Fruit fly (Drosophila melanogaster) whole organism, embryonic: ENCODE results near the gene CG32379.
A peak's percentile ranks its signal among the peaks of the same experiment; 100 is the strongest.

Experiments used
- Antp ChIP-seq: fragments of 200-800 bp; sonication (Bioruptor generic); optimal IDR thresholded peaks from 3 replicates; lab custom pipeline; 2016; ENCODE audit warnings: missing biosample characterization, missing genetic modification characterization
- CG11695 ChIP-seq: fragments of 200-800 bp; sonication (Bioruptor generic); IDR thresholded peaks from 3 replicates; pipeline ENCODE4 v1.3.6; 2022; ENCODE audit warnings: missing biosample characterization, missing genetic modification characterization
- CG15073 ChIP-seq: fragments of 200-800 bp; sonication (Bioruptor generic); optimal IDR thresholded peaks from 2 replicates; lab custom pipeline; 2016; ENCODE audit warnings: missing biosample characterization, missing genetic modification characterization
- CG15479 ChIP-seq: fragments of 200-800 bp; sonication (Bioruptor generic); optimal IDR thresholded peaks from 3 replicates; lab custom pipeline; 2019; ENCODE audit warnings: missing biosample characterization, mild to moderate bottlenecking, missing genetic modification characterization, moderate library complexity
- CG15514 ChIP-seq: fragments of 200-800 bp; sonication (Bioruptor generic); optimal IDR thresholded peaks from 3 replicates; lab custom pipeline; 2017; ENCODE audit warnings: missing biosample characterization, missing genetic modification characterization, mild to moderate bottlenecking, moderate library complexity, missing genetic modification reagents
- CG1647 ChIP-seq: fragments of 200-800 bp; sonication (Bioruptor generic); optimal IDR thresholded peaks from 3 replicates; lab custom pipeline; 2016; ENCODE audit warnings: missing biosample characterization, missing genetic modification characterization
- CG17829 ChIP-seq: fragments of 200-800 bp; optimal IDR thresholded peaks from 2 replicates; lab custom pipeline; 2019; ENCODE audit warnings: missing biosample characterization, mild to moderate bottlenecking, missing genetic modification characterization, moderate library complexity
- CG1832 ChIP-seq: fragments of 200-800 bp; sonication (Bioruptor generic); optimal IDR thresholded peaks from 2 replicates; lab custom pipeline; 2017; ENCODE audit warnings: missing biosample characterization, mild to moderate bottlenecking, missing genetic modification characterization, inconsistent platforms
- CG18764 ChIP-seq: fragments of 200-800 bp; sonication (Bioruptor generic); optimal IDR thresholded peaks from 3 replicates; lab custom pipeline; 2016; ENCODE audit warnings: missing biosample characterization, missing genetic modification characterization
- CG3281 ChIP-seq: fragments of 200-800 bp; sonication (Bioruptor generic); optimal IDR thresholded peaks from 3 replicates; lab custom pipeline; 2017; ENCODE audit warnings: missing biosample characterization, mild to moderate bottlenecking, missing genetic modification characterization
- CG34224 ChIP-seq: fragments of 200-800 bp; sonication (Bioruptor generic); IDR thresholded peaks from 3 replicates; pipeline ENCODE4 v1.3.6; 2022; ENCODE audit warnings: missing biosample characterization, missing genetic modification characterization; ENCODE audit not compliant: partially characterized antibody
- CG4282 ChIP-seq: fragments of 200-800 bp; sonication (Bioruptor generic); optimal IDR thresholded peaks from 2 replicates; lab custom pipeline; 2016; ENCODE audit warnings: missing biosample characterization, missing genetic modification characterization
- CG4617 ChIP-seq: fragments of 200-800 bp; sonication (Bioruptor generic); optimal IDR thresholded peaks from 3 replicates; lab custom pipeline; 2016; ENCODE audit warnings: missing biosample characterization, missing genetic modification characterization, borderline replicate concordance
- CG6689 ChIP-seq: fragments of 200-800 bp; sonication (Bioruptor generic); IDR thresholded peaks from 2 replicates; pipeline ENCODE4 v1.3.6; 2022; ENCODE audit warnings: missing biosample characterization, missing genetic modification characterization
- CG8290 ChIP-seq, 3 experiments: fragments of 200-800 bp; sonication (Bioruptor generic); optimal IDR thresholded peaks; 2 replicates each; lab custom pipeline; 2016 to 2019; ENCODE audit warnings: missing biosample characterization in 3 of 3, missing genetic modification characterization in 3 of 3, mild to moderate bottlenecking in 2 of 3, moderate library complexity in 1 of 3
- CG9797 ChIP-seq: fragments of 200-800 bp; sonication (Bioruptor generic); optimal IDR thresholded peaks from 3 replicates; lab custom pipeline; 2018; ENCODE audit warnings: missing biosample characterization, mild to moderate bottlenecking, missing genetic modification characterization
- Dfd ChIP-seq, 2 experiments: fragments of >200 bp; optimal IDR thresholded peaks; 2 replicates each; lab custom pipeline; 2017; ENCODE audit warnings: missing biosample characterization in 2 of 2, missing genetic modification characterization in 2 of 2
- Dp ChIP-seq: fragments of 200-800 bp; sonication (Bioruptor generic); optimal IDR thresholded peaks from 2 replicates; lab custom pipeline; 2018; ENCODE audit warnings: missing biosample characterization, mild to moderate bottlenecking, missing genetic modification characterization, moderate library complexity
- ERR ChIP-seq: fragments of 200-800 bp; sonication (Bioruptor generic); optimal IDR thresholded peaks from 2 replicates; lab custom pipeline; 2016; ENCODE audit warnings: missing biosample characterization, missing genetic modification characterization
- Ets65A ChIP-seq: fragments of 200-800 bp; sonication (Bioruptor generic); peaks from one replicate; lab custom pipeline; 2016; ENCODE audit warnings: missing biosample characterization, missing genetic modification characterization
- Hey ChIP-seq: fragments of 200-800 bp; sonication (Bioruptor generic); optimal IDR thresholded peaks from 3 replicates; lab custom pipeline; 2018; ENCODE audit warnings: missing biosample characterization, mild to moderate bottlenecking, missing genetic modification characterization
- Hr39 ChIP-seq: fragments of >200 bp; optimal IDR thresholded peaks from 2 replicates; lab custom pipeline; 2017
- Hsf ChIP-seq: fragments of 200-800 bp; sonication (Bioruptor generic); optimal IDR thresholded peaks from 3 replicates; lab custom pipeline; 2016; ENCODE audit warnings: missing biosample characterization, missing genetic modification characterization
- MBD-R2 ChIP-seq: fragments of 200-800 bp; sonication (Bioruptor generic); IDR thresholded peaks from 2 replicates; pipeline ENCODE4 v1.3.6; 2022; ENCODE audit warnings: missing biosample characterization, missing genetic modification characterization
- NFAT ChIP-seq: fragments of 200-800 bp; sonication (Bioruptor generic); IDR thresholded peaks from 2 replicates; pipeline ENCODE4 v1.3.6; 2022; ENCODE audit warnings: missing biosample characterization, missing genetic modification characterization
- NfI ChIP-seq: fragments of 200-800 bp; sonication (Bioruptor generic); optimal IDR thresholded peaks from 3 replicates; lab custom pipeline; 2018; ENCODE audit warnings: missing biosample characterization, mild to moderate bottlenecking, missing genetic modification characterization, moderate library complexity
- Ptx1 ChIP-seq: fragments of 200-800 bp; sonication (Bioruptor generic); IDR thresholded peaks from 2 replicates; pipeline ENCODE4 v1.3.6; 2022; ENCODE audit warnings: missing biosample characterization, missing genetic modification characterization
- Rx ChIP-seq: fragments of 200-800 bp; sonication (Bioruptor generic); IDR thresholded peaks from 2 replicates; pipeline ENCODE4 v1.3.6; 2022; ENCODE audit warnings: missing biosample characterization, missing genetic modification characterization
- Taf1 ChIP-seq: fragments of 200-800 bp; sonication (Bioruptor generic); IDR thresholded peaks from 2 replicates; pipeline ENCODE4 v1.3.6; 2022; ENCODE audit warnings: missing biosample characterization, missing genetic modification characterization
- Xrp1 ChIP-seq: fragments of 200-800 bp; sonication (Bioruptor generic); IDR thresholded peaks from 2 replicates; pipeline ENCODE4 v1.3.6; 2022; ENCODE audit warnings: missing biosample characterization, missing genetic modification characterization
- aop ChIP-seq: fragments of 200-800 bp; sonication (Bioruptor generic); IDR thresholded peaks from 2 replicates; pipeline ENCODE4 v1.3.6; 2022; ENCODE audit warnings: missing biosample characterization, missing genetic modification characterization
- bigmax ChIP-seq: fragments of 200-800 bp; sonication (Bioruptor generic); optimal IDR thresholded peaks from 2 replicates; lab custom pipeline; 2018; ENCODE audit warnings: missing biosample characterization, mild to moderate bottlenecking, missing genetic modification characterization
- chinmo ChIP-seq: fragments of 200-800 bp; sonication (Bioruptor generic); IDR thresholded peaks from 4 replicates; pipeline ENCODE4 v1.3.6; 2022; ENCODE audit warnings: missing biosample characterization, missing genetic modification characterization; ENCODE audit not compliant: partially characterized antibody
- crc ChIP-seq: fragments of 200-800 bp; sonication (Bioruptor generic); optimal IDR thresholded peaks from 2 replicates; lab custom pipeline; 2016; ENCODE audit warnings: missing biosample characterization, missing genetic modification characterization
- crp ChIP-seq, 2 experiments: fragments of 200-800 bp; sonication (Bioruptor generic); optimal IDR thresholded peaks; 2 replicates in 1 of 2; 3 replicates in 1 of 2; lab custom pipeline; 2017; ENCODE audit warnings: missing biosample characterization in 2 of 2, missing genetic modification characterization in 2 of 2, mild to moderate bottlenecking in 1 of 2, moderate library complexity in 1 of 2
- cwo ChIP-seq: fragments of 200-800 bp; sonication (Bioruptor generic); optimal IDR thresholded peaks from 3 replicates; lab custom pipeline; 2017; ENCODE audit warnings: missing biosample characterization, missing genetic modification characterization, mild to moderate bottlenecking, moderate library complexity, missing genetic modification reagents
- disco-r ChIP-seq: fragments of 200-800 bp; sonication (Bioruptor generic); optimal IDR thresholded peaks from 2 replicates; lab custom pipeline; 2016; ENCODE audit warnings: missing biosample characterization, missing genetic modification characterization
- hbn ChIP-seq: fragments of 200-800 bp; sonication (Bioruptor generic); IDR thresholded peaks from 2 replicates; pipeline ENCODE4 v1.3.6; 2022; ENCODE audit warnings: missing biosample characterization, missing genetic modification characterization; ENCODE audit not compliant: partially characterized antibody
- ind ChIP-seq: fragments of 200-800 bp; sonication (Bioruptor generic); optimal IDR thresholded peaks from 3 replicates; lab custom pipeline; 2016; ENCODE audit warnings: missing biosample characterization, missing genetic modification characterization
- lilli ChIP-seq: fragments of 200-800 bp; sonication (Bioruptor generic); optimal IDR thresholded peaks from 3 replicates; lab custom pipeline; 2016; ENCODE audit warnings: missing biosample characterization, missing genetic modification characterization
- pzg ChIP-seq: fragments of 200-800 bp; sonication (Bioruptor generic); optimal IDR thresholded peaks from 3 replicates; lab custom pipeline; 2018; ENCODE audit warnings: missing biosample characterization, mild to moderate bottlenecking, missing genetic modification characterization, moderate library complexity
- run ChIP-seq: fragments of 200-800 bp; sonication (Bioruptor generic); optimal IDR thresholded peaks from 3 replicates; lab custom pipeline; 2018; ENCODE audit warnings: missing biosample characterization, mild to moderate bottlenecking, missing genetic modification characterization
- sc ChIP-seq, 3 experiments: fragments of >200 bp in 2 of 3; fragments of 200-800 bp in 1 of 3; sonication (Bioruptor generic) in 1 of 3; optimal IDR thresholded peaks; 2 replicates in 2 of 3; 3 replicates in 1 of 3; lab custom pipeline; 2017; ENCODE audit warnings: mild to moderate bottlenecking in 1 of 3, missing biosample characterization in 1 of 3, missing genetic modification characterization in 1 of 3, missing genetic modification reagents in 1 of 3
- sima ChIP-seq: fragments of 200-800 bp; sonication (Bioruptor generic); optimal IDR thresholded peaks from 2 replicates; lab custom pipeline; 2016; ENCODE audit warnings: missing biosample characterization, missing genetic modification characterization
- so ChIP-seq: fragments of 200-800 bp; sonication (Bioruptor generic); IDR thresholded peaks from 3 replicates; pipeline ENCODE4 v1.3.6; 2022; ENCODE audit warnings: missing biosample characterization, missing genetic modification characterization
- tll ChIP-seq, 2 experiments: fragments of 200-800 bp in 1 of 2; fragments of >200 bp in 1 of 2; sonication (Bioruptor generic) in 1 of 2; optimal IDR thresholded peaks; 2 replicates each; lab custom pipeline; 2017 to 2019; ENCODE audit warnings: missing biosample characterization in 2 of 2, missing genetic modification characterization in 2 of 2, mild to moderate bottlenecking in 1 of 2, moderate library complexity in 1 of 2
- zfh1 ChIP-seq: fragments of 200-800 bp; sonication (Bioruptor generic); IDR thresholded peaks from 3 replicates; pipeline ENCODE4 v1.3.6; 2022; ENCODE audit warnings: missing biosample characterization, missing genetic modification characterization

Gene CG32379

DNA sequence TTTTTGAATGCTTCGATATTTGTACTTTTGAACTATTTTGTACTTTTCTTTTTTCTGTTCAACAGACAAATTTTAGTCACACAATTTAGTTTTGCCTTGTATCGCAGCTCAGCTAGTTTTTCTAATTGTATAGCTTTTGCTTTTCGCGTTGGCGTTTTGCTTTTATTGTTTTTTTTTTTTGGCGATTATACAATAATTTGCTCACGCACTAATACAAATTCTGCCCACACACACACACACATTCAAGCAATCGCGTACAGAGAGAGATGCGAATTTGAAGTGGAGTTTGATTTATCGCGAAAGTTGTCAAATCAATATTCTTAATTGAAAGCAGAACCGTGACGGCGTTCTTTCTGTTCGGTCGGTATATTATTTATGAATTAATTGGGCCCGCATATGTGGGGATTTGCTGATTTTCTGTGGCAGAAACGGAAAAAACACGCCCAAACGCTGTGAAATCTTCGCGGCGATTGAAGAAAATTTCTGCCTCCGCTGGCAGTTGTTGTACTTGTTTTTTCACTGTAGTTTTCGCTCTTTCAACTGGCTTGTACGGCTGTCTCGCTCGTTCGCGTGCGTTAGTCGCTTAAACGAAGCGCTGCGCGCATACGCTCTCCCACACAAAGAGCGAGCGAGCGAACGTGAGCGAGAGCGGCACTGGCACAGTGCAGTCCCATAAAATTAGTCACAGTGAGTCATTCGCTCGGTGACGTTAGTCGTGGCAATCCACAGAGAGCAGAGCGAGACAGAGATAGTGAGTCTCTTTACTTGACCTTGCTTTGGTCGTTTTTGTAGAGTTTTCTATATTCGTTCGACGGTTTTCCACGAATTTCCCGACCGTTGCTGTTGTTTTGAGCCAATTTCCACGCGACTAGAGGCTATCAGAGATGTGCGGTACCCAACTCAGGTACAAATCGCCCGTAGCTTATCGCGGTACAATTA, 38.8 kb downstream of the CG32379 start, which contains the start of gene Rac2:
Gene Rac2 (minus strand): TSS at position 476 of the 939 bp plus-strand sequence.
- no peak for TF ChIP-seq crc (GFP tag; lab: Kevin White, UChicago)
- TF ChIP-seq CG15514 (GFP tag; lab: Kevin White, UChicago) = peak; percentile 42
- no peak for TF ChIP-seq CG8290 (GFP tag; optimal IDR thresholded peaks at IDR 0.05; lab: Kevin White, UChicago)
- peak; percentile 10 to 44 for TF ChIP-seq CG8290 (tag; optimal IDR thresholded peaks at IDR 0.05; lab: Kevin White, UChicago)
- TF ChIP-seq Ets65A (GFP tag; lab: Kevin White, UChicago) = no peak
- no peak for TF ChIP-seq Taf1 (GFP tag; lab: Robert Waterston, UW)
- no peak for TF ChIP-seq cwo (GFP tag; lab: Kevin White, UChicago)
- no peak for TF ChIP-seq bigmax (GFP tag; lab: Kevin White, UChicago)
- no peak for TF ChIP-seq sc (optimal IDR thresholded peaks at IDR 0.05; lab: Kevin White, UChicago)
- no peak for TF ChIP-seq sc (GFP tag; optimal IDR thresholded peaks at IDR 0.05; lab: Kevin White, UChicago)
- peak; percentile 13 for TF ChIP-seq NfI (GFP tag; lab: Kevin White, UChicago)
- TF ChIP-seq CG1832 (GFP tag; lab: Kevin White, UChicago) = peak; percentile 95
- TF ChIP-seq CG11695 (GFP tag; lab: Robert Waterston, UW) = 0 out of 3 replicates have a peak, but pooled peaks have one; percentile 27
- peak; percentile 45 for TF ChIP-seq lilli (GFP tag; lab: Kevin White, UChicago)
- no peak for TF ChIP-seq Antp (GFP tag; lab: Kevin White, UChicago)
- TF ChIP-seq Hsf (GFP tag; lab: Kevin White, UChicago) = peak; percentile 22
- TF ChIP-seq Rx = 0 out of 2 replicates have a peak, but pooled peaks have one; percentile 16
- TF ChIP-seq Dfd (GFP tag; optimal IDR thresholded peaks at IDR 0.05; lab: Kevin White, UChicago) = no peak
- TF ChIP-seq chinmo (GFP tag; lab: Robert Waterston, UW) = peak; percentile 86; the same call in 2 of the 4 replicates
- no peak for TF ChIP-seq CG9797
- no peak for TF ChIP-seq disco-r (GFP tag; lab: Kevin White, UChicago)
- TF ChIP-seq CG1647 = no peak
- TF ChIP-seq CG15479 = peak; percentile 34
- no peak for TF ChIP-seq Hey
- TF ChIP-seq CG34224 = peak; percentile 42; the same call in 2 of the 3 replicates
- TF ChIP-seq CG15073 (GFP tag; lab: Kevin White, UChicago) = peak; percentile 100
- TF ChIP-seq CG4617 = no peak
- TF ChIP-seq Hr39 (lab: Kevin White, UChicago) = no peak
- no peak for TF ChIP-seq Dp
- TF ChIP-seq so (GFP tag; lab: Robert Waterston, UW) = no peak
- peak; percentile 40; the same call in 1 of the 2 replicates for TF ChIP-seq Xrp1
- TF ChIP-seq NFAT (GFP tag; lab: Robert Waterston, UW) = no peak
- TF ChIP-seq ind (GFP tag; lab: Kevin White, UChicago) = peak; percentile 3
- 0 out of 2 replicates have a peak, but pooled peaks have one; percentile 21 for TF ChIP-seq MBD-R2 (GFP tag; lab: Robert Waterston, UW)
- TF ChIP-seq CG6689 = no peak
- TF ChIP-seq sima (GFP tag; lab: Kevin White, UChicago) = no peak
- no peak for TF ChIP-seq pzg (GFP tag; lab: Kevin White, UChicago)
- TF ChIP-seq zfh1 (GFP tag; lab: Robert Waterston, UW) = no peak
- no peak for TF ChIP-seq CG18764
- TF ChIP-seq CG4282 (GFP tag; lab: Kevin White, UChicago) = no peak
- TF ChIP-seq ERR (GFP tag; lab: Kevin White, UChicago) = peak; percentile 46
- peak; percentile 44 for TF ChIP-seq hbn (GFP tag; lab: Robert Waterston, UW)
- TF ChIP-seq tll (GFP tag; optimal IDR thresholded peaks at IDR 0.05; lab: Kevin White, UChicago) = peak in 1 of 2 experiments; percentile 95
- no peak for TF ChIP-seq aop (GFP tag; lab: Robert Waterston, UW)
- TF ChIP-seq CG3281 (GFP tag; lab: Kevin White, UChicago) = peak; percentile 47
- TF ChIP-seq Ptx1 (GFP tag; lab: Robert Waterston, UW) = peak; percentile 30; the same call in 1 of the 2 replicates
- no peak for TF ChIP-seq run (tag; lab: Kevin White, UChicago)
- peak; percentile 15 for TF ChIP-seq CG17829 (tag; lab: Kevin White, UChicago)
- no peak for TF ChIP-seq crp (GFP tag; optimal IDR thresholded peaks at IDR 0.05; lab: Kevin White, UChicago)
